Fruit fly (Drosophila melanogaster) whole organism, embryonic: Measurements from ENCODE around the gene Sr-CI.

Experiments
- Atf-2 ChIP-seq: fragments of 200-800 bp; sonication (Bioruptor generic); optimal IDR thresholded peaks from 2 replicates; lab custom pipeline; 2016; ENCODE audit warnings: missing biosample characterization, missing genetic modification characterization
- C15 ChIP-seq: fragments of 200-800 bp; sonication (Bioruptor generic); IDR thresholded peaks from 3 replicates; pipeline ENCODE4 v1.3.6; 2022; ENCODE audit warnings: missing biosample characterization, missing genetic modification characterization
- CG10209 ChIP-seq: fragments of 200-800 bp; sonication (Bioruptor generic); optimal IDR thresholded peaks from 3 replicates; lab custom pipeline; 2017; ENCODE audit warnings: missing biosample characterization, mild to moderate bottlenecking, missing genetic modification characterization, missing genetic modification reagents
- CG10321 ChIP-seq: fragments of 200-800 bp; sonication (Bioruptor generic); IDR thresholded peaks from 2 replicates; pipeline ENCODE4 v1.3.6; 2022; ENCODE audit warnings: missing biosample characterization, missing genetic modification characterization
- CG10366 ChIP-seq: fragments of 200-800 bp; sonication (Bioruptor generic); IDR thresholded peaks from 2 replicates; pipeline ENCODE4 v1.3.6; 2022; ENCODE audit warnings: missing biosample characterization, missing genetic modification characterization
- CG10565 ChIP-seq: fragments of 200-800 bp; sonication (Bioruptor generic); optimal IDR thresholded peaks from 3 replicates; lab custom pipeline; 2016; ENCODE audit warnings: missing biosample characterization, mild to moderate bottlenecking, missing genetic modification characterization
- CG10959 ChIP-seq: fragments of 200-800 bp; sonication (Bioruptor generic); IDR thresholded peaks from 2 replicates; pipeline ENCODE4 v1.3.6; 2022; ENCODE audit warnings: missing biosample characterization, missing genetic modification characterization
- CG11504 ChIP-seq: fragments of 200-800 bp; sonication (Bioruptor generic); optimal IDR thresholded peaks from 3 replicates; lab custom pipeline; 2019; ENCODE audit warnings: missing biosample characterization, mild to moderate bottlenecking, missing genetic modification characterization, moderate library complexity
- CG12769 ChIP-seq: fragments of 200-800 bp; sonication (Bioruptor generic); optimal IDR thresholded peaks from 2 replicates; lab custom pipeline; 2019; ENCODE audit warnings: missing biosample characterization, mild to moderate bottlenecking, missing genetic modification characterization, moderate library complexity
- CG13296 ChIP-seq: fragments of 200-800 bp; sonication (Bioruptor generic); optimal IDR thresholded peaks from 3 replicates; lab custom pipeline; 2018; ENCODE audit warnings: missing biosample characterization, mild to moderate bottlenecking, missing genetic modification characterization
- CG15696 ChIP-seq: fragments of 200-800 bp; sonication (Bioruptor generic); optimal IDR thresholded peaks from 2 replicates; lab custom pipeline; 2019; ENCODE audit warnings: missing biosample characterization, mild to moderate bottlenecking, missing genetic modification characterization, moderate library complexity
- CG18011 ChIP-seq: fragments of 200-800 bp; sonication (Bioruptor generic); optimal IDR thresholded peaks from 2 replicates; lab custom pipeline; 2017; ENCODE audit warnings: missing biosample characterization, missing genetic modification characterization, mild to moderate bottlenecking, moderate library complexity, missing genotype
- CG31224 ChIP-seq: fragments of 200-800 bp; sonication (Bioruptor generic); IDR thresholded peaks from 2 replicates; pipeline ENCODE4 v1.3.6; 2022; ENCODE audit warnings: missing biosample characterization, missing genetic modification characterization
- CG3281 ChIP-seq: fragments of 200-800 bp; sonication (Bioruptor generic); optimal IDR thresholded peaks from 3 replicates; lab custom pipeline; 2017; ENCODE audit warnings: missing biosample characterization, mild to moderate bottlenecking, missing genetic modification characterization
- CG43689 ChIP-seq: fragments of 200-800 bp; sonication (Bioruptor generic); IDR thresholded peaks from 2 replicates; pipeline ENCODE4 v1.3.6; 2022; ENCODE audit warnings: missing biosample characterization, missing genetic modification characterization
- CG4404 ChIP-seq: fragments of 200-800 bp; sonication (Bioruptor generic); IDR thresholded peaks from 2 replicates; pipeline ENCODE4 v1.3.6; 2022; ENCODE audit warnings: missing biosample characterization, missing genetic modification characterization
- CG7987 ChIP-seq: fragments of 200-800 bp; sonication (Bioruptor generic); optimal IDR thresholded peaks from 2 replicates; lab custom pipeline; 2018; ENCODE audit warnings: missing biosample characterization, mild to moderate bottlenecking, missing genetic modification characterization, moderate library complexity
- Camta ChIP-seq: fragments of 200-800 bp; sonication (Bioruptor generic); optimal IDR thresholded peaks from 2 replicates; lab custom pipeline; 2016; ENCODE audit warnings: missing biosample characterization, missing genetic modification characterization
- Chrac-16 ChIP-seq: fragments of 200-800 bp; sonication (Bioruptor generic); optimal IDR thresholded peaks from 3 replicates; lab custom pipeline; 2016; ENCODE audit warnings: missing biosample characterization, missing genetic modification characterization
- CoRest ChIP-seq: fragments of 200-800 bp; sonication (Bioruptor generic); optimal IDR thresholded peaks from 3 replicates; lab custom pipeline; 2018; ENCODE audit warnings: missing biosample characterization, mild to moderate bottlenecking, missing genetic modification characterization, moderate library complexity
- D ChIP-seq, 2 experiments: fragments of 200-800 bp in 1 of 2; fragments of >200 bp in 1 of 2; sonication (Bioruptor generic) in 1 of 2; optimal IDR thresholded peaks; 2 replicates in 1 of 2; 3 replicates in 1 of 2; lab custom pipeline; 2017; ENCODE audit warnings: mild to moderate bottlenecking in 1 of 2, missing biosample characterization in 1 of 2, missing genetic modification characterization in 1 of 2, missing genetic modification reagents in 1 of 2
- Doc2 ChIP-seq: fragments of 200-800 bp; sonication (Bioruptor generic); IDR thresholded peaks from 2 replicates; pipeline ENCODE4 v1.3.6; 2022; ENCODE audit warnings: missing biosample characterization, missing genetic modification characterization
- HLH4C ChIP-seq: fragments of 200-800 bp; sonication (Bioruptor generic); IDR thresholded peaks from 3 replicates; pipeline ENCODE4 v1.3.6; 2022; ENCODE audit warnings: missing biosample characterization, missing genetic modification characterization; ENCODE audit not compliant: partially characterized antibody
- HLH54F ChIP-seq: fragments of 200-800 bp; sonication (Bioruptor generic); optimal IDR thresholded peaks from 3 replicates; lab custom pipeline; 2016; ENCODE audit warnings: missing biosample characterization, missing genetic modification characterization
- Mad ChIP-seq: fragments of 200-800 bp; sonication (Bioruptor generic); optimal IDR thresholded peaks from 2 replicates; lab custom pipeline; 2016; ENCODE audit warnings: missing biosample characterization, missing genetic modification characterization
- Nf-YC ChIP-seq: fragments of 200-800 bp; optimal IDR thresholded peaks from 3 replicates; lab custom pipeline; 2019; ENCODE audit warnings: missing biosample characterization, mild to moderate bottlenecking, missing genetic modification characterization, moderate library complexity
- Opbp ChIP-seq: fragments of 200-800 bp; sonication (Bioruptor generic); IDR thresholded peaks from 3 replicates; pipeline ENCODE4 v1.3.6; 2022; ENCODE audit warnings: missing biosample characterization, missing genetic modification characterization; ENCODE audit not compliant: partially characterized antibody
- PHDP ChIP-seq: fragments of 200-800 bp; sonication (Bioruptor generic); optimal IDR thresholded peaks from 3 replicates; lab custom pipeline; 2018; ENCODE audit warnings: missing biosample characterization, mild to moderate bottlenecking, missing genetic modification characterization, moderate library complexity
- Scr ChIP-seq: fragments of 200-800 bp; sonication (Bioruptor generic); IDR thresholded peaks from 2 replicates; pipeline ENCODE4 v1.3.6; 2022; ENCODE audit warnings: missing biosample characterization, missing genetic modification characterization; ENCODE audit not compliant: partially characterized antibody
- Spps ChIP-seq: fragments of 200-800 bp; sonication (Bioruptor generic); optimal IDR thresholded peaks from 2 replicates; lab custom pipeline; 2018; ENCODE audit warnings: missing biosample characterization, mild to moderate bottlenecking, missing genetic modification characterization
- Ssrp ChIP-seq: fragments of 200-800 bp; sonication (Bioruptor generic); optimal IDR thresholded peaks from 2 replicates; lab custom pipeline; 2018; ENCODE audit warnings: missing biosample characterization, mild to moderate bottlenecking, missing genetic modification characterization, moderate library complexity
- Stat92E ChIP-seq, 3 experiments: fragments of >200 bp in 2 of 3; fragments of 200-800 bp in 1 of 3; sonication (Bioruptor generic) in 1 of 3; optimal IDR thresholded peaks; 2 replicates each; lab custom pipeline; 2017 to 2019; ENCODE audit warnings: missing biosample characterization in 3 of 3, missing genetic modification characterization in 3 of 3, mild to moderate bottlenecking in 1 of 3, moderate library complexity in 1 of 3
- Tbp ChIP-seq: fragments of >200 bp; optimal IDR thresholded peaks from 2 replicates; lab custom pipeline; 2018; ENCODE audit warnings: missing biosample characterization, missing genetic modification characterization
- aop ChIP-seq: fragments of 200-800 bp; sonication (Bioruptor generic); IDR thresholded peaks from 2 replicates; pipeline ENCODE4 v1.3.6; 2022; ENCODE audit warnings: missing biosample characterization, missing genetic modification characterization
- az2 ChIP-seq: fragments of 200-800 bp; sonication (Bioruptor generic); optimal IDR thresholded peaks from 3 replicates; lab custom pipeline; 2016; ENCODE audit warnings: missing biosample characterization, missing genetic modification characterization
- croc ChIP-seq: fragments of 200-800 bp; sonication (Bioruptor generic); conservative IDR thresholded peaks from 3 replicates; pipeline ENCODE4 v1.3.6; 2022; ENCODE audit warnings: missing biosample characterization, missing genetic modification characterization
- crp ChIP-seq, 2 experiments: fragments of 200-800 bp; sonication (Bioruptor generic); optimal IDR thresholded peaks; 2 replicates in 1 of 2; 3 replicates in 1 of 2; lab custom pipeline; 2017; ENCODE audit warnings: missing biosample characterization in 2 of 2, missing genetic modification characterization in 2 of 2, mild to moderate bottlenecking in 1 of 2, moderate library complexity in 1 of 2
- dan ChIP-seq: fragments of 200-800 bp; sonication (Bioruptor generic); IDR thresholded peaks from 2 replicates; pipeline ENCODE4 v1.3.6; 2022; ENCODE audit warnings: missing biosample characterization, missing genetic modification characterization
- dmrt99B ChIP-seq: fragments of 200-800 bp; sonication (Bioruptor generic); optimal IDR thresholded peaks from 2 replicates; lab custom pipeline; 2018; ENCODE audit warnings: missing biosample characterization, mild to moderate bottlenecking, missing genetic modification characterization, moderate library complexity
- dpn ChIP-seq, 2 experiments: fragments of 200-800 bp; sonication (Bioruptor generic); optimal IDR thresholded peaks; 3 replicates each; lab custom pipeline; 2016; ENCODE audit warnings: missing biosample characterization in 2 of 2, missing genetic modification characterization in 2 of 2
- esg ChIP-seq: fragments of 200-800 bp; sonication (Bioruptor generic); conservative IDR thresholded peaks from 2 replicates; pipeline ENCODE4 v1.3.6; 2022; ENCODE audit warnings: missing biosample characterization, missing genetic modification characterization
- nerfin-2 ChIP-seq: fragments of 200-800 bp; sonication (Bioruptor generic); IDR thresholded peaks from 2 replicates; pipeline ENCODE4 v1.3.6; 2022; ENCODE audit warnings: missing biosample characterization, missing genetic modification characterization; ENCODE audit not compliant: partially characterized antibody
- oc ChIP-seq: fragments of 200-800 bp; sonication (Bioruptor generic); optimal IDR thresholded peaks from 2 replicates; lab custom pipeline; 2018; ENCODE audit warnings: missing biosample characterization, mild to moderate bottlenecking, missing genetic modification characterization, moderate library complexity
- slp2 ChIP-seq: fragments of 200-800 bp; sonication (Bioruptor generic); optimal IDR thresholded peaks from 2 replicates; lab custom pipeline; 2016; ENCODE audit warnings: missing biosample characterization, missing genetic modification characterization
- trh ChIP-seq: fragments of 200-800 bp; sonication (Bioruptor generic); optimal IDR thresholded peaks from 2 replicates; lab custom pipeline; 2016; ENCODE audit warnings: missing biosample characterization, missing genetic modification characterization
- tx ChIP-seq: fragments of 200-800 bp; sonication (Bioruptor generic); optimal IDR thresholded peaks from 2 replicates; lab custom pipeline; 2016; ENCODE audit warnings: missing biosample characterization, missing genetic modification characterization
- wdn ChIP-seq: fragments of 200-800 bp; sonication (Bioruptor generic); IDR thresholded peaks from 2 replicates; pipeline ENCODE4 v1.3.6; 2022; ENCODE audit warnings: missing biosample characterization, missing genetic modification characterization
- wor ChIP-seq: fragments of 200-800 bp; sonication (Bioruptor generic); IDR thresholded peaks from 2 replicates; pipeline ENCODE4 v1.3.6; 2022; ENCODE audit warnings: missing biosample characterization, missing genetic modification characterization

Sr-CI gene

dm6 chr2L:4118983-4119670 is 2.4 kb upstream of the Sr-CI start (continued):
- TF ChIP-seq az2 (GFP tag; lab: Kevin White, UChicago), result peak; percentile 83
- peak; percentile 75 for TF ChIP-seq slp2 (GFP tag; lab: Kevin White, UChicago)
- peak; percentile 76 for TF ChIP-seq Spps (tag; lab: Kevin White, UChicago)
- TF ChIP-seq Nf-YC (tag; lab: Kevin White, UChicago), result peak; percentile 48
- TF ChIP-seq Doc2 (GFP tag; lab: Robert Waterston, UW), result no peak
- 0 out of 2 replicates have a peak, but pooled peaks have one; percentile 33 for TF ChIP-seq CG10321 (GFP tag; lab: Robert Waterston, UW)
- peak; percentile 49 for TF ChIP-seq Mad
- TF ChIP-seq CG12769, result peak; percentile 63
- peak; percentile 69 for TF ChIP-seq esg
- TF ChIP-seq CG43689 (GFP tag; lab: Robert Waterston, UW), result peak; percentile 43; the same call in 1 of the 2 replicates
- peak; percentile 45; the same call in 1 of the 2 replicates for TF ChIP-seq aop (GFP tag; lab: Robert Waterston, UW)
- TF ChIP-seq Scr, result no peak
- peak; percentile 84 for TF ChIP-seq Ssrp (tag; lab: Kevin White, UChicago)
- peak; percentile 84 for TF ChIP-seq PHDP (tag; lab: Kevin White, UChicago)
- TF ChIP-seq CG31224 (GFP tag; lab: Robert Waterston, UW), result peak; percentile 55
- TF ChIP-seq CoRest, result peak; percentile 83
- peak; percentile 47 for TF ChIP-seq trh (GFP tag; lab: Kevin White, UChicago)
- peak; percentile 37 for TF ChIP-seq HLH54F
- peak; percentile 47 for TF ChIP-seq wor (GFP tag; lab: Robert Waterston, UW)
- no peak for TF ChIP-seq CG7987
- 0 out of 2 replicates have a peak, but pooled peaks have one; percentile 33 for TF ChIP-seq wdn (GFP tag; lab: Robert Waterston, UW)
- TF ChIP-seq tx (GFP tag; lab: Kevin White, UChicago), result peak; percentile 54
- peak in 1 of 3 experiments; percentile 82 for TF ChIP-seq Stat92E (GFP tag; optimal IDR thresholded peaks at IDR 0.05; lab: Kevin White, UChicago)
- no peak for TF ChIP-seq crp (GFP tag; optimal IDR thresholded peaks at IDR 0.05; lab: Kevin White, UChicago)
- TF ChIP-seq CG10565 (GFP tag; lab: Kevin White, UChicago), result peak; percentile 32
- no peak for TF ChIP-seq HLH4C (GFP tag; lab: Robert Waterston, UW)
- 0 out of 3 replicates have a peak, but pooled peaks have one; percentile 24 for TF ChIP-seq C15 (GFP tag; lab: Robert Waterston, UW)
- TF ChIP-seq CG10366 (GFP tag; lab: Robert Waterston, UW), result peak; percentile 66
- TF ChIP-seq dan (GFP tag; lab: Robert Waterston, UW), result peak; percentile 32; the same call in 1 of the 2 replicates
- TF ChIP-seq nerfin-2 (GFP tag; lab: Robert Waterston, UW), result no peak
- TF ChIP-seq oc (tag; lab: Kevin White, UChicago), result peak; percentile 19
- peak; percentile 83 for TF ChIP-seq CG15696
- TF ChIP-seq dpn (GFP tag; optimal IDR thresholded peaks at IDR 0.05; lab: Kevin White, UChicago), result peak; percentile 74 to 77
- peak; percentile 87 for TF ChIP-seq dmrt99B
- peak; percentile 79 for TF ChIP-seq CG4404
- peak; percentile 70 for TF ChIP-seq CG13296 (GFP tag; lab: Kevin White, UChicago)
- peak; percentile 86 for TF ChIP-seq croc (GFP tag; lab: Robert Waterston, UW)
- TF ChIP-seq CG11504 (tag; lab: Kevin White, UChicago), result peak; percentile 84
- no peak for TF ChIP-seq CG18011
- TF ChIP-seq CG3281, result peak; percentile 75
- no peak for TF ChIP-seq D (optimal IDR thresholded peaks at IDR 0.05; lab: Kevin White, UChicago)
- TF ChIP-seq D (GFP tag; optimal IDR thresholded peaks at IDR 0.05; lab: Kevin White, UChicago), result peak; percentile 84
- no peak for TF ChIP-seq Tbp (GFP tag; lab: Kevin White, UChicago)
- peak; percentile 62 for TF ChIP-seq Camta
- TF ChIP-seq Atf-2 (GFP tag; lab: Kevin White, UChicago), result peak; percentile 81
- no peak for TF ChIP-seq Opbp (GFP tag; lab: Robert Waterston, UW)
- TF ChIP-seq Chrac-16 (GFP tag; lab: Kevin White, UChicago), result peak; percentile 76
- peak; percentile 66 for TF ChIP-seq CG10209
- TF ChIP-seq CG10959 (GFP tag; lab: Robert Waterston, UW), result peak; percentile 76
